Worm (Caenorhabditis elegans) whole organism, late embryonic: ENCODE measurements around the gene nipa-1.

Source experiments
- C38D4.7 ChIP-seq: fragments of 200-800 bp; sonication (Bioruptor generic); optimal IDR thresholded peaks from 2 replicates; lab custom pipeline; 2018; ENCODE audit warnings: mild to moderate bottlenecking, missing genetic modification characterization, moderate library complexity, missing compliant biosample characterization
- K09A11.1 ChIP-seq: sonication (generic microtip); optimal IDR thresholded peaks from 2 replicates; lab custom pipeline; 2017; ENCODE audit warnings: antibody characterized with exemption, mild to moderate bottlenecking, missing genetic modification characterization, missing compliant biosample characterization; ENCODE audit not compliant: insufficient read depth
- Y22D7AL.16 ChIP-seq: sonication (generic microtip); optimal IDR thresholded peaks from 2 replicates; lab custom pipeline; 2016; ENCODE audit warnings: missing genetic modification characterization, missing compliant biosample characterization
- ceh-34 ChIP-seq: sonication (generic microtip); optimal IDR thresholded peaks from 2 replicates; lab custom pipeline; 2016; ENCODE audit warnings: mild to moderate bottlenecking, missing genetic modification characterization, missing compliant biosample characterization
- ceh-45 ChIP-seq: fragments of 200-800 bp; sonication (Bioruptor generic); IDR thresholded peaks from 2 replicates; pipeline ENCODE4 v1.3.6; 2022; ENCODE audit warnings: missing genetic modification reagents, missing genetic modification characterization, missing compliant biosample characterization
- ceh-6 ChIP-seq: fragments of 200-800 bp; sonication (Bioruptor generic); optimal IDR thresholded peaks from 2 replicates; lab custom pipeline; 2018; ENCODE audit warnings: mild to moderate bottlenecking, missing genetic modification characterization, missing compliant biosample characterization
- pqm-1 ChIP-seq: sonication (generic microtip); optimal IDR thresholded peaks from 2 replicates; lab custom pipeline; 2016; ENCODE audit warnings: missing genetic modification characterization, missing compliant biosample characterization
- pros-1 ChIP-seq: fragments of 150-350 bp; optimal IDR thresholded peaks from 2 replicates; lab custom pipeline; 2014; ENCODE audit warnings: missing biosample characterization, missing genetic modification reagents, missing genetic modification characterization
- sdc-2 ChIP-seq: sonication (generic microtip); optimal IDR thresholded peaks from 2 replicates; lab custom pipeline; 2016; ENCODE audit warnings: missing genotype, missing genetic modification characterization, missing compliant biosample characterization
- ttx-3 ChIP-seq: sonication (generic microtip); optimal IDR thresholded peaks from 2 replicates; lab custom pipeline; 2016; ENCODE audit warnings: missing genetic modification reagents, missing genetic modification characterization, missing compliant biosample characterization
- unc-55 ChIP-seq: sonication (generic microtip); optimal IDR thresholded peaks from 2 replicates; lab custom pipeline; 2017; ENCODE audit warnings: missing biosample characterization, missing genetic modification reagents, missing genetic modification characterization

ce11 chrIII:3063999-3064398, 62.9 kb downstream of the nipa-1 start, which contains the start of gene H06I04.6:
- TF ChIP-seq sdc-2 (tag; lab: Kevin White, UChicago): no peak
- TF ChIP-seq pros-1 (tag; lab: Kevin White, UChicago): no peak
- TF ChIP-seq ceh-34: no peak
- TF ChIP-seq Y22D7AL.16 (tag; lab: Kevin White, UChicago): no peak
- TF ChIP-seq ceh-6: no peak
- no peak for TF ChIP-seq pqm-1
- no peak for TF ChIP-seq ceh-45 (GFP tag; lab: Robert Waterston, UW)
- TF ChIP-seq C38D4.7 (GFP tag; lab: Kevin White, UChicago): no peak
- no peak for TF ChIP-seq ttx-3
- no peak for TF ChIP-seq K09A11.1
- TF ChIP-seq unc-55 (GFP tag; lab: Kevin White, UChicago): no peak
